Worm (Caenorhabditis elegans): Measurements from ENCODE around the gene puf-3.

DNA sequence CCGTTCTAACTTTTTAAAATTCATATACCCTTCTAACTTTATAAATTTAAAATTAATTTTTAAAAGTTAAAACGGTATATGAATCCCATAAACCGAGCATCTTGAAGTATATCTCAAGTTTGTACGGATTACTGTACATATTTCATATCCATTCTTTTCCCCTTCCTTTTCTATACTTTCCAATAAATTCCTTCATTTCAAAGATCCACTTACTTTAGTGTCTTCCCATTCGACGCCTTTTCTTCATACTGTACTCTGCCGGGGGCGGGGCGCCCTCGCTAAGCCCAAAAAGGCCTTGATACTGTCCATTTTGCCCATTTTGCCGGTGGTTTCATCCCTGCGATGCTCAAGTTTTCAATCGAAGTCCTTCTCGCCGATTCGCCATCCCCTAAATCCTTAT lies 46.2 kb downstream of the puf-3 start, which contains the start of gene fezf-1:
- TF ChIP-seq unc-62 (GFP tag; optimal IDR thresholded peaks at IDR 0.05) (no peak), nhr-76 (tag; optimal IDR thresholded peaks at IDR 0.05) (no peak), elt-3 (tag; optimal IDR thresholded peaks at IDR 0.05) (no peak), nhr-77 (tag; optimal IDR thresholded peaks at IDR 0.05) (no peak), ztf-11 (tag; optimal IDR thresholded peaks at IDR 0.05) (no peak), lin-39 (tag; optimal IDR thresholded peaks at IDR 0.05) (no peak), ceh-28 (tag; optimal IDR thresholded peaks at IDR 0.05) (no peak), fos-1 (tag; optimal IDR thresholded peaks at IDR 0.05) (no peak), nhr-12 (tag; optimal IDR thresholded peaks at IDR 0.05) (no peak)
